Worm (Caenorhabditis elegans): ENCODE results near the gene tut-2.

DNA sequence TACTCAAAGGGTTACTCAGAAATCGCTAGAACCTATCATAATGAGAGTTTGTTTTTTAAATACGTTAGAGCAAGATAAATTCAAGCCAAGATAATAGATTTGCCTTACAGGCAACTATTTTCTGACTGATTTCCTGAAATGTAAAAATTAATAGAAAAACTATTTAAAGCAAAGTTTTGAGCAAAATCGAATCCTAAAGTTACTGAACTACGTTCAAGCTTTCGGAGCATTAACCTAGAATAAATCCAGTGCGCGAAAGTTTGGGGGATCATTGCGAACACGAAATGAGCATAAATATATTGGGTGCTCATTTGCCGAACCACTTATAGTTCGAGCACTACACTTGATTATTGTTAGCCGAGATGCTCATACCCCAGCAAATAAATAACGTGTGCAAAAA is 13.6 kb downstream of the tut-2 start, which contains the start of gene ceh-22:
- no peak for TF ChIP-seq lin-13 (GFP tag; optimal IDR thresholded peaks at IDR 0.05)
- no peak for TF ChIP-seq lin-39 (tag; optimal IDR thresholded peaks at IDR 0.05)
